Worm (Caenorhabditis elegans) whole organism, late embryonic: ENCODE measurements around the gene rig-3.
"Not testable (repeated sequence)": the region's sequence is repeated elsewhere in the genome, so short reads cannot be mapped to it uniquely, and the experiment has no call there.

Experiments used
- C08G9.2 ChIP-seq: sonication (generic microtip); optimal IDR thresholded peaks from 2 replicates; lab custom pipeline; 2016; ENCODE audit warnings: mild to moderate bottlenecking, missing genetic modification characterization, moderate library complexity, missing compliant biosample characterization
- F13H6.1 ChIP-seq: sonication (generic microtip); optimal IDR thresholded peaks from 2 replicates; lab custom pipeline; 2016; ENCODE audit warnings: missing genetic modification characterization, missing compliant biosample characterization
- K09A11.1 ChIP-seq: sonication (generic microtip); optimal IDR thresholded peaks from 2 replicates; lab custom pipeline; 2017; ENCODE audit warnings: antibody characterized with exemption, mild to moderate bottlenecking, missing genetic modification characterization, missing compliant biosample characterization; ENCODE audit not compliant: insufficient read depth
- T23F11.4 ChIP-seq: fragments of 200-800 bp; sonication (Bioruptor generic); optimal IDR thresholded peaks from 2 replicates; lab custom pipeline; 2018; ENCODE audit warnings: mild to moderate bottlenecking, missing genetic modification characterization, missing compliant biosample characterization
- Y22D7AL.16 ChIP-seq: sonication (generic microtip); optimal IDR thresholded peaks from 2 replicates; lab custom pipeline; 2016; ENCODE audit warnings: missing genetic modification characterization, missing compliant biosample characterization
- ahr-1 ChIP-seq: sonication (generic microtip); optimal IDR thresholded peaks from 2 replicates; lab custom pipeline; 2016; ENCODE audit warnings: missing genetic modification characterization, missing compliant biosample characterization
- ama-1 ChIP-seq: fragments of 150-350 bp; optimal IDR thresholded peaks from 2 replicates; lab custom pipeline; 2014
- ceh-18 ChIP-seq: sonication (generic microtip); optimal IDR thresholded peaks from 2 replicates; lab custom pipeline; 2016; ENCODE audit warnings: missing genetic modification characterization, missing compliant biosample characterization
- ceh-2 ChIP-seq: sonication (generic microtip); optimal IDR thresholded peaks from 2 replicates; lab custom pipeline; 2016; ENCODE audit warnings: missing genotype, missing genetic modification characterization, missing compliant biosample characterization
- ceh-48 ChIP-seq: sonication (generic microtip); optimal IDR thresholded peaks from 2 replicates; lab custom pipeline; 2016; ENCODE audit warnings: missing genetic modification characterization, inconsistent platforms, missing compliant biosample characterization
- ceh-6 ChIP-seq: fragments of 200-800 bp; sonication (Bioruptor generic); optimal IDR thresholded peaks from 2 replicates; lab custom pipeline; 2018; ENCODE audit warnings: mild to moderate bottlenecking, missing genetic modification characterization, missing compliant biosample characterization
- ceh-9 ChIP-seq: sonication (generic microtip); optimal IDR thresholded peaks from 2 replicates; lab custom pipeline; 2016; ENCODE audit warnings: mild to moderate bottlenecking, missing genetic modification characterization, inconsistent platforms, missing compliant biosample characterization
- che-1 ChIP-seq: sonication (generic microtip); optimal IDR thresholded peaks from 2 replicates; lab custom pipeline; 2016; ENCODE audit warnings: mild to moderate bottlenecking, missing genetic modification characterization, missing compliant biosample characterization
- dmd-4 ChIP-seq: sonication (generic microtip); optimal IDR thresholded peaks from 2 replicates; lab custom pipeline; 2016; ENCODE audit warnings: borderline replicate concordance, missing genetic modification characterization, missing compliant biosample characterization
- dve-1 ChIP-seq: sonication (generic microtip); optimal IDR thresholded peaks from 2 replicates; lab custom pipeline; 2017; ENCODE audit warnings: antibody characterized with exemption, mild to moderate bottlenecking, missing genetic modification characterization, missing compliant biosample characterization
- elt-2 ChIP-seq: sonication (generic microtip); optimal IDR thresholded peaks from 2 replicates; lab custom pipeline; 2016; ENCODE audit warnings: missing genetic modification reagents, missing genetic modification characterization, missing compliant biosample characterization
- elt-4 ChIP-seq: sonication (generic microtip); optimal IDR thresholded peaks from 2 replicates; lab custom pipeline; 2016; ENCODE audit warnings: missing genetic modification characterization, missing compliant biosample characterization
- fax-1 ChIP-seq: sonication (generic microtip); optimal IDR thresholded peaks from 2 replicates; lab custom pipeline; 2016; ENCODE audit warnings: missing genotype, missing genetic modification characterization, missing compliant biosample characterization
- fkh-6 ChIP-seq: sonication (generic microtip); optimal IDR thresholded peaks from 2 replicates; lab custom pipeline; 2016; ENCODE audit warnings: missing genetic modification characterization, missing compliant biosample characterization
- hlh-6 ChIP-seq: sonication (generic microtip); optimal IDR thresholded peaks from 2 replicates; lab custom pipeline; 2016; ENCODE audit warnings: missing genotype, missing genetic modification characterization, missing compliant biosample characterization
- nfya-1 ChIP-seq: sonication (generic microtip); optimal IDR thresholded peaks from 2 replicates; lab custom pipeline; 2017; ENCODE audit warnings: missing genetic modification characterization, mild to moderate bottlenecking, missing compliant biosample characterization, antibody characterized with exemption, moderate library complexity
- nhr-232 ChIP-seq: sonication (generic microtip); optimal IDR thresholded peaks from 2 replicates; lab custom pipeline; 2016; ENCODE audit warnings: missing genetic modification characterization, missing compliant biosample characterization
- npax-4 ChIP-seq: sonication (generic microtip); optimal IDR thresholded peaks from 2 replicates; lab custom pipeline; 2016; ENCODE audit warnings: missing genetic modification characterization, missing compliant biosample characterization
- pat-9 ChIP-seq: fragments of 200-800 bp; sonication (Bioruptor generic); optimal IDR thresholded peaks from 2 replicates; lab custom pipeline; 2018; ENCODE audit warnings: mild to moderate bottlenecking, missing genetic modification characterization, moderate library complexity, missing compliant biosample characterization
- pqm-1 ChIP-seq: sonication (generic microtip); optimal IDR thresholded peaks from 2 replicates; lab custom pipeline; 2016; ENCODE audit warnings: missing genetic modification characterization, missing compliant biosample characterization
- pros-1 ChIP-seq: fragments of 150-350 bp; optimal IDR thresholded peaks from 2 replicates; lab custom pipeline; 2014; ENCODE audit warnings: missing biosample characterization, missing genetic modification reagents, missing genetic modification characterization
- rnt-1 ChIP-seq: sonication (generic microtip); optimal IDR thresholded peaks from 2 replicates; lab custom pipeline; 2016; ENCODE audit warnings: missing genetic modification characterization, missing compliant biosample characterization
- sdc-2 ChIP-seq: sonication (generic microtip); optimal IDR thresholded peaks from 2 replicates; lab custom pipeline; 2016; ENCODE audit warnings: missing genotype, missing genetic modification characterization, missing compliant biosample characterization
- sox-4 ChIP-seq: sonication (generic microtip); optimal IDR thresholded peaks from 2 replicates; lab custom pipeline; 2017; ENCODE audit warnings: mild to moderate bottlenecking, missing genetic modification characterization, inconsistent platforms, missing compliant biosample characterization
- unc-86 ChIP-seq: sonication (generic microtip); optimal IDR thresholded peaks from 2 replicates; lab custom pipeline; 2016; ENCODE audit warnings: missing genetic modification characterization, missing compliant biosample characterization
- zip-5 ChIP-seq: sonication (generic microtip); optimal IDR thresholded peaks from 2 replicates; lab custom pipeline; 2016; ENCODE audit warnings: missing genetic modification characterization, missing compliant biosample characterization
- ztf-16 ChIP-seq: sonication (generic microtip); optimal IDR thresholded peaks from 2 replicates; lab custom pipeline; 2017; ENCODE audit warnings: missing genetic modification characterization, missing compliant biosample characterization

The rig-3 gene

DNA sequence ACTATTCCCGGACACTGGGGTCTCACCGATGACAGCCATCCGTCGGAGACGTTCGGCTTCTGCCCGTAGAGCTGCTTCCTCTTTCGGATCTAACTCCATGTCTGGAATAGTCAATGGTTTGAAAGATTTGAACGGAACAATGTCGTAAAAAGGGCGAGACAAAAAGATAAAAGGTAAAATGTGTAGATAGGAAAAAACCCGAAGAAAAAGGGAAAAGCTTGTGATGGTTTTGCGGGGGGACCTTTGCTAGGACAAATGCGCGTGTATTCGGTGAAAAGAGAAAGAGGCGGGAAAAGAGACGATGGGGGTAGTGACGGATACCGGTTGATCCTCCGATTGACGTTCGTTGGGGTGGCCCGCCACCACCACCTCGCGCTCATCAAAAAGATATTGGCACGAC lies 24.0 kb downstream of the rig-3 start, which contains the start of gene col-173:
col-173 (minus strand) TSS at position 101 of the 400 bp plus-strand sequence.
- TF ChIP-seq sdc-2 (tag; lab: Kevin White, UChicago), result no peak
- no peak for TF ChIP-seq pqm-1 (tag; lab: Kevin White, UChicago)
- TF ChIP-seq che-1 (tag; lab: Kevin White, UChicago), result no peak
- TF ChIP-seq dve-1 (tag; lab: Kevin White, UChicago), result no peak
- TF ChIP-seq Y22D7AL.16 (tag; lab: Kevin White, UChicago), result no peak
- no peak for TF ChIP-seq ceh-9
- no peak for TF ChIP-seq F13H6.1
- TF ChIP-seq elt-4 (tag; lab: Kevin White, UChicago), result no peak
- no peak for TF ChIP-seq fkh-6 (tag; lab: Kevin White, UChicago)
- no peak for TF ChIP-seq ahr-1 (tag; lab: Kevin White, UChicago)
- TF ChIP-seq ztf-16 (tag; lab: Kevin White, UChicago), result no peak
- TF ChIP-seq ama-1 (lab: Kevin White, UChicago), result no peak
- TF ChIP-seq, all 69 proteins: peak for 0

- not testable (repeated sequence) for TF ChIP-seq unc-86, ceh-2, Y22D7AL.16 (tag; lab: Kevin White, UChicago)
These were observed 28.4 kb downstream of the rig-3 start, which contains the start of gene F41C6.6 for ce11 chrX:6881795-6882194. Gene F41C6.6, minus strand, starts transcription at chrX:6881895.

- no peak for TF ChIP-seq dmd-4 (tag; lab: Kevin White, UChicago)
- no peak for TF ChIP-seq C08G9.2 (tag; lab: Kevin White, UChicago)
- no peak for TF ChIP-seq hlh-6 (tag; lab: Kevin White, UChicago)
- no peak for TF ChIP-seq pqm-1 (tag; lab: Kevin White, UChicago)
- TF ChIP-seq ceh-6 (GFP tag; lab: Kevin White, UChicago), result no peak
These were observed 31.0 kb downstream of the rig-3 start for ce11 chrX:6884439-6884838.

ce11 chrX:6885227-6885853 lies 31.9 kb downstream of the rig-3 start, which contains the start of gene F41C6.7:
Gene F41C6.7, minus strand, starts transcription at chrX:6885277.
- TF ChIP-seq zip-5 (tag; lab: Kevin White, UChicago) (no peak), elt-2 (tag; lab: Kevin White, UChicago) (peak; percentile 25)

ce11 chrX:6888208-6888607 lies 34.8 kb downstream of the rig-3 start:
- TF ChIP-seq rnt-1 (tag; lab: Kevin White, UChicago), result no peak
- TF ChIP-seq ceh-18, result no peak
- TF ChIP-seq sdc-2 (tag; lab: Kevin White, UChicago), result no peak
- no peak for TF ChIP-seq hlh-6 (tag; lab: Kevin White, UChicago)
- no peak for TF ChIP-seq nfya-1 (tag; lab: Kevin White, UChicago)
- TF ChIP-seq fax-1 (tag; lab: Kevin White, UChicago), result no peak
- TF ChIP-seq npax-4 (tag; lab: Kevin White, UChicago), result no peak
- TF ChIP-seq pat-9 (tag; lab: Kevin White, UChicago), result no peak
- TF ChIP-seq sox-4 (tag; lab: Kevin White, UChicago), result no peak
- TF ChIP-seq T23F11.4 (GFP tag; lab: Kevin White, UChicago), result no peak
- no peak for TF ChIP-seq pros-1 (tag; lab: Kevin White, UChicago)
- TF ChIP-seq ceh-9, result no peak
- TF ChIP-seq dmd-4 (tag; lab: Kevin White, UChicago), result no peak
- TF ChIP-seq ahr-1 (tag; lab: Kevin White, UChicago), result no peak
- TF ChIP-seq nhr-232 (tag; lab: Kevin White, UChicago), result no peak
- TF ChIP-seq ceh-48 (tag; lab: Kevin White, UChicago), result no peak
- TF ChIP-seq K09A11.1 (tag; lab: Kevin White, UChicago), result no peak
